Worm (Caenorhabditis elegans) whole organism, young adult: ENCODE results near the gene ahsa-1.

ENCODE experiments used
- B0019.2 ChIP-seq: fragments of 200-800 bp; sonication (Bioruptor generic); conservative IDR thresholded peaks from 2 replicates; pipeline ENCODE4 v1.3.6; 2022; ENCODE audit warnings: missing genetic modification reagents, missing genetic modification characterization, missing compliant biosample characterization
- C17E4.6 ChIP-seq: fragments of 200-800 bp; sonication (Bioruptor generic); IDR thresholded peaks from 2 replicates; pipeline ENCODE4 v1.3.6; 2022; ENCODE audit warnings: missing genetic modification reagents, missing genetic modification characterization, missing compliant biosample characterization
- D2030.7 ChIP-seq: fragments of 200-800 bp; sonication (Bioruptor generic); IDR thresholded peaks from 2 replicates; pipeline ENCODE4 v1.3.6; 2022; ENCODE audit warnings: missing genetic modification reagents, missing genetic modification characterization, missing compliant biosample characterization
- F57A8.1 ChIP-seq: fragments of 200-800 bp; sonication (Bioruptor generic); optimal IDR thresholded peaks from 2 replicates; lab custom pipeline; 2018; ENCODE audit warnings: mild to moderate bottlenecking, missing genetic modification characterization, moderate library complexity, missing compliant biosample characterization
- F57C9.4 ChIP-seq: sonication (generic microtip); optimal IDR thresholded peaks from 2 replicates; lab custom pipeline; 2017; ENCODE audit warnings: mild to moderate bottlenecking, missing genetic modification characterization, missing compliant biosample characterization
- K11D2.4 ChIP-seq: fragments of 200-800 bp; sonication (Bioruptor generic); IDR thresholded peaks from 2 replicates; pipeline ENCODE4 v1.3.6; 2022; ENCODE audit warnings: missing genetic modification reagents, missing genetic modification characterization, missing compliant biosample characterization
- T07F8.4 ChIP-seq: sonication (generic microtip); optimal IDR thresholded peaks from 2 replicates; lab custom pipeline; 2016; ENCODE audit warnings: mild to moderate bottlenecking, missing genetic modification characterization, moderate library complexity, missing compliant biosample characterization
- akir-1 ChIP-seq: fragments of 200-800 bp; sonication (Bioruptor generic); optimal IDR thresholded peaks from 2 replicates; lab custom pipeline; 2018; ENCODE audit warnings: mild to moderate bottlenecking, missing genetic modification characterization, moderate library complexity, missing compliant biosample characterization
- atf-7 ChIP-seq: sonication (generic microtip); optimal IDR thresholded peaks from 2 replicates; lab custom pipeline; 2017; ENCODE audit warnings: mild to moderate bottlenecking, missing genetic modification characterization, missing compliant biosample characterization
- athp-1 ChIP-seq: sonication (generic microtip); optimal IDR thresholded peaks from 2 replicates; lab custom pipeline; 2017; ENCODE audit warnings: mild to moderate bottlenecking, missing genetic modification characterization, missing compliant biosample characterization
- bed-1 ChIP-seq: fragments of 200-800 bp; sonication (Bioruptor generic); IDR thresholded peaks from 2 replicates; pipeline ENCODE4 v1.3.6; 2022; ENCODE audit warnings: missing genetic modification reagents, missing genetic modification characterization, missing compliant biosample characterization
- bed-2 ChIP-seq: fragments of 200-800 bp; sonication (Bioruptor generic); IDR thresholded peaks from 2 replicates; pipeline ENCODE4 v1.3.6; 2022; ENCODE audit warnings: missing genetic modification reagents, missing genetic modification characterization, missing compliant biosample characterization
- cebp-1 ChIP-seq, 2 experiments: fragments of 200-800 bp in 1 of 2; sonication (Bioruptor generic) in 1 of 2; sonication (generic microtip) in 1 of 2; IDR thresholded peaks in 1 of 2; optimal IDR thresholded peaks in 1 of 2; 2 replicates each; pipeline versions ENCODE4 v1.3.6 to Lab custom; 2017 to 2022; ENCODE audit warnings: missing compliant biosample characterization in 2 of 2, missing genetic modification characterization in 2 of 2, mild to moderate bottlenecking in 1 of 2, missing genetic modification reagents in 1 of 2, moderate library complexity in 1 of 2
- cebp-2 ChIP-seq: fragments of 200-800 bp; sonication (Bioruptor generic); IDR thresholded peaks from 2 replicates; pipeline ENCODE4 v1.3.6; 2022; ENCODE audit warnings: missing genetic modification characterization, missing compliant biosample characterization
- ceh-100 ChIP-seq: fragments of 200-800 bp; sonication (Bioruptor generic); IDR thresholded peaks from 2 replicates; pipeline ENCODE4 v1.3.6; 2022; ENCODE audit warnings: missing genetic modification reagents, missing genetic modification characterization, missing compliant biosample characterization
- ceh-58 ChIP-seq: fragments of 200-800 bp; sonication (Bioruptor generic); IDR thresholded peaks from 2 replicates; pipeline ENCODE4 v1.3.6; 2022; ENCODE audit warnings: missing genetic modification characterization, missing compliant biosample characterization
- ceh-79 ChIP-seq: sonication (generic microtip); optimal IDR thresholded peaks from 2 replicates; lab custom pipeline; 2017; ENCODE audit warnings: mild to moderate bottlenecking, missing genetic modification characterization, missing compliant biosample characterization
- die-1 ChIP-seq: sonication (generic microtip); optimal IDR thresholded peaks from 2 replicates; lab custom pipeline; 2016; ENCODE audit warnings: missing genotype, mild to moderate bottlenecking, missing genetic modification characterization, missing compliant biosample characterization
- dox-1 ChIP-seq: fragments of 200-800 bp; sonication (Bioruptor generic); IDR thresholded peaks from 2 replicates; pipeline ENCODE4 v1.3.6; 2022; ENCODE audit warnings: missing genetic modification reagents, missing genetic modification characterization, missing compliant biosample characterization
- dpl-1 ChIP-seq: fragments of 150-350 bp; optimal IDR thresholded peaks from 2 replicates; lab custom pipeline; 2014; ENCODE audit warnings: missing biosample characterization, missing genetic modification reagents, missing genetic modification characterization
- egrh-3 ChIP-seq: fragments of 200-800 bp; sonication (Bioruptor generic); IDR thresholded peaks from 2 replicates; pipeline ENCODE4 v1.3.6; 2022; ENCODE audit warnings: missing genetic modification reagents, missing genetic modification characterization, missing compliant biosample characterization
- him-1 ChIP-seq: sonication (generic microtip); optimal IDR thresholded peaks from 2 replicates; lab custom pipeline; 2016; ENCODE audit warnings: missing genotype, missing genetic modification reagents, missing genetic modification characterization, missing compliant biosample characterization
- lag-1 ChIP-seq: fragments of 200-800 bp; sonication (Bioruptor generic); IDR thresholded peaks from 2 replicates; pipeline ENCODE4 v1.3.6; 2022; ENCODE audit warnings: missing genetic modification reagents, missing genetic modification characterization, missing compliant biosample characterization
- let-526 ChIP-seq: fragments of 200-800 bp; sonication (Bioruptor generic); IDR thresholded peaks from 2 replicates; pipeline ENCODE4 v1.3.6; 2022; ENCODE audit warnings: missing genetic modification reagents, missing genetic modification characterization, missing compliant biosample characterization
- lin-26 ChIP-seq: fragments of 200-800 bp; sonication (Bioruptor generic); IDR thresholded peaks from 2 replicates; pipeline ENCODE4 v1.3.6; 2022; ENCODE audit warnings: missing genetic modification reagents, missing genetic modification characterization, missing compliant biosample characterization
- lsl-1 ChIP-seq: fragments of 200-800 bp; sonication (Bioruptor generic); optimal IDR thresholded peaks from 2 replicates; lab custom pipeline; 2018; ENCODE audit warnings: mild to moderate bottlenecking, missing genetic modification characterization, moderate library complexity, missing compliant biosample characterization
- mcd-1 ChIP-seq: fragments of 200-800 bp; sonication (Bioruptor generic); IDR thresholded peaks from 2 replicates; pipeline ENCODE4 v1.3.6; 2022; ENCODE audit warnings: missing genetic modification reagents, missing genetic modification characterization, missing compliant biosample characterization
- nfya-2 ChIP-seq: fragments of 200-800 bp; sonication (Bioruptor generic); IDR thresholded peaks from 2 replicates; pipeline ENCODE4 v1.3.6; 2022; ENCODE audit warnings: missing genetic modification reagents, missing genetic modification characterization, missing compliant biosample characterization
- nhr-120 ChIP-seq: fragments of 200-800 bp; sonication (Bioruptor generic); IDR thresholded peaks from 2 replicates; pipeline ENCODE4 v1.3.6; 2022; ENCODE audit warnings: missing genetic modification characterization, missing compliant biosample characterization
- rpc-1 ChIP-seq, 2 experiments: fragments of 150-350 bp in 1 of 2; sonication (generic microtip) in 1 of 2; optimal IDR thresholded peaks; 2 replicates each; lab custom pipeline; 2014 to 2018; ENCODE audit warnings: missing biosample characterization in 1 of 2, missing genetic modification characterization in 1 of 2, missing genetic modification reagents in 1 of 2, missing genotype in 1 of 2
- tbp1 ChIP-seq: fragments of 200-800 bp; sonication (Bioruptor generic); optimal IDR thresholded peaks from 2 replicates; lab custom pipeline; 2018; ENCODE audit warnings: mild to moderate bottlenecking, missing genetic modification characterization, missing compliant biosample characterization
- tbx-9 ChIP-seq: sonication (generic microtip); optimal IDR thresholded peaks from 2 replicates; lab custom pipeline; 2016; ENCODE audit warnings: borderline replicate concordance, missing genetic modification characterization, inconsistent platforms, missing compliant biosample characterization
- unc-62 ChIP-seq: fragments of 150-350 bp; optimal IDR thresholded peaks from 2 replicates; lab custom pipeline; 2014; ENCODE audit warnings: missing biosample characterization, missing genetic modification reagents, missing genetic modification characterization
- zfh-2 ChIP-seq: fragments of 200-800 bp; sonication (Bioruptor generic); conservative IDR thresholded peaks from 2 replicates; pipeline ENCODE4 v1.3.6; 2022; ENCODE audit warnings: missing genetic modification reagents, missing genetic modification characterization, missing compliant biosample characterization
- ztf-18 ChIP-seq: sonication (generic microtip); optimal IDR thresholded peaks from 2 replicates; lab custom pipeline; 2016; ENCODE audit warnings: missing genotype, mild to moderate bottlenecking, missing genetic modification characterization, missing compliant biosample characterization
- ztf-3 ChIP-seq: fragments of 200-800 bp; sonication (Bioruptor generic); optimal IDR thresholded peaks from 2 replicates; lab custom pipeline; 2018; ENCODE audit warnings: mild to moderate bottlenecking, missing genetic modification characterization, missing compliant biosample characterization

The ahsa-1 gene

ce11 chrV:15065837-15066348 is 19.3 kb downstream of the ahsa-1 start, which contains the start of gene otub-1 (continued):
- TF ChIP-seq D2030.7 (GFP tag; lab: Robert Waterston, UW) (peak; percentile 42; the same call in 1 of the 2 replicates), F57A8.1 (GFP tag; lab: Kevin White, UChicago) (no peak), nhr-120 (GFP tag; lab: Robert Waterston, UW) (no peak), cebp-2 (no peak), ceh-79 (tag; lab: Kevin White, UChicago) (no peak), athp-1 (tag; lab: Kevin White, UChicago) (no peak), lsl-1 (GFP tag; lab: Kevin White, UChicago) (peak; percentile 97), tbp1 (no peak)
- TF ChIP-seq, all 124 proteins: peak for 6

DNA sequence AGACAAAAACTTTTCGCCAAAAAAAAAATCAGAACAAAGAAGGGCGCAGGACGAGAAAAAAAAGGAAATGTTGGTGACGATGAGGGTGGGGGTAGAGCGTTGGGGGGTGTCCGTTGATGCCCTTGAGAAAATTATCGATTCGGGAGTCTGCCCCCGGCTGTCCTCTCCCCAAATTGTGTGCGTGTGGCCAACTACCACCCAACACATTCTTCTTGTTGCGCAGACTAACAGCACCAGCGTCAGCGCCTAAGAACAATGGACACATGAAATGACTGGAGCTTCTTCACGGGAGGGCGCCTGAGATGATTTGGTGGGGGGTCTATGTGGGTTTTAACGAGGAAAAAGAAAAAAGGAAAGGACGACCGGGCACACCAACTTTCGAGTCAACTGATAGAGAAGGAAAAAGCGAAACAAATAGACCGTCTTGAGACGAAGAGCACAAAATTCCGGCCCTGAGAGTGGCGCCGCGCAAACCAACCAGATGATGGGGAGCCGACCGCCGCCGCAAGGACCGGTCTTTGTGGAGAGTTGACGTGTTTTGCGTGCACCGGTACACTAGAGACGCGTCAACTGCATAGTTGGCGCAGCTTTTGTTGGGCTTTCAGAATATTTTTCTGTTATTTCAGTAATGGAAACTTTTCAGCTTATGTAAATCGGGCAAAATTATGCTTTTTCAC is 20.0 kb downstream of the ahsa-1 start, which contains the start of gene C25D7.9:
Gene C25D7.9 (plus strand): TSS at position 68 of the 677 bp plus-strand sequence.
- TF ChIP-seq let-526 (GFP tag; lab: Robert Waterston, UW): no peak
- TF ChIP-seq bed-2 (GFP tag; lab: Robert Waterston, UW): no peak
- no peak for TF ChIP-seq cebp-2
- TF ChIP-seq ceh-100 (GFP tag; lab: Robert Waterston, UW): no peak
- no peak for TF ChIP-seq rpc-1 (optimal IDR thresholded peaks at IDR 0.05; lab: Kevin White, UChicago)
- TF ChIP-seq rpc-1 (tag; optimal IDR thresholded peaks at IDR 0.05; lab: Kevin White, UChicago): no peak
- TF ChIP-seq B0019.2 (GFP tag; lab: Robert Waterston, UW): no peak
- no peak for TF ChIP-seq C17E4.6 (GFP tag; lab: Robert Waterston, UW)
- no peak for TF ChIP-seq dpl-1 (GFP tag; lab: Kevin White, UChicago)
- no peak for TF ChIP-seq nfya-2
- TF ChIP-seq ztf-3 (GFP tag; lab: Kevin White, UChicago): no peak
- TF ChIP-seq him-1 (tag; lab: Kevin White, UChicago): no peak
- no peak for TF ChIP-seq T07F8.4 (tag; lab: Kevin White, UChicago)
- TF ChIP-seq K11D2.4 (GFP tag; lab: Robert Waterston, UW): no peak
- no peak for TF ChIP-seq lag-1 (GFP tag; lab: Robert Waterston, UW)
- peak; percentile 84 for TF ChIP-seq ztf-18 (tag; lab: Kevin White, UChicago)
- TF ChIP-seq die-1 (tag; lab: Kevin White, UChicago): no peak
- 0 out of 2 replicates have a peak, but pooled peaks have one; percentile 11 for TF ChIP-seq egrh-3 (GFP tag; lab: Robert Waterston, UW)
- no peak for TF ChIP-seq unc-62 (GFP tag; lab: Kevin White, UChicago)
- no peak for TF ChIP-seq D2030.7 (GFP tag; lab: Robert Waterston, UW)
- no peak for TF ChIP-seq lsl-1 (GFP tag; lab: Kevin White, UChicago)
- TF ChIP-seq lin-26: no peak
- no peak for TF ChIP-seq tbx-9
- TF ChIP-seq cebp-1 (GFP tag; IDR thresholded peaks at IDR 0.05; lab: Robert Waterston, UW): no peak
- TF ChIP-seq cebp-1 (tag; optimal IDR thresholded peaks at IDR 0.05; lab: Kevin White, UChicago): peak; percentile 22
- peak; percentile 62 for TF ChIP-seq dox-1 (GFP tag; lab: Robert Waterston, UW)
- TF ChIP-seq atf-7: no peak
- TF ChIP-seq mcd-1 (GFP tag; lab: Robert Waterston, UW): peak; percentile 42; the same call in 1 of the 2 replicates
- TF ChIP-seq akir-1 (GFP tag; lab: Kevin White, UChicago): no peak
- no peak for TF ChIP-seq ceh-58 (GFP tag; lab: Robert Waterston, UW)
- peak; percentile 89 for TF ChIP-seq zfh-2 (GFP tag; lab: Robert Waterston, UW)
- no peak for TF ChIP-seq bed-1 (GFP tag; lab: Robert Waterston, UW)
- TF ChIP-seq F57C9.4 (tag; lab: Kevin White, UChicago): no peak
- TF ChIP-seq, all 124 proteins: peak for 6
